Fruit fly (Drosophila melanogaster) whole organism, embryonic: Measurements from ENCODE around the gene CG8870.

Source experiments
- CG10462 ChIP-seq: fragments of 200-800 bp; sonication (Bioruptor generic); optimal IDR thresholded peaks from 2 replicates; lab custom pipeline; 2016; ENCODE audit warnings: missing biosample characterization, missing genetic modification characterization
- CG1603 ChIP-seq: fragments of 200-800 bp; sonication (Bioruptor generic); optimal IDR thresholded peaks from 2 replicates; lab custom pipeline; 2019; ENCODE audit warnings: missing biosample characterization, mild to moderate bottlenecking, missing genetic modification characterization, moderate library complexity
- CG34224 ChIP-seq: fragments of 200-800 bp; sonication (Bioruptor generic); IDR thresholded peaks from 3 replicates; pipeline ENCODE4 v1.3.6; 2022; ENCODE audit warnings: missing biosample characterization, missing genetic modification characterization; ENCODE audit not compliant: partially characterized antibody
- Elba2 ChIP-seq: fragments of 200-800 bp; sonication (Bioruptor generic); optimal IDR thresholded peaks from 3 replicates; lab custom pipeline; 2016; ENCODE audit warnings: missing biosample characterization, missing genetic modification characterization
- Hmx ChIP-seq: fragments of 200-800 bp; sonication (Bioruptor generic); optimal IDR thresholded peaks from 2 replicates; lab custom pipeline; 2016; ENCODE audit warnings: missing biosample characterization, missing genetic modification characterization
- h ChIP-seq: fragments of >200 bp; optimal IDR thresholded peaks from 2 replicates; lab custom pipeline; 2017
- insv ChIP-seq, 2 experiments: fragments of 200-800 bp; sonication (Bioruptor generic); optimal IDR thresholded peaks; 3 replicates each; lab custom pipeline; 2016 to 2018; ENCODE audit warnings: missing biosample characterization in 2 of 2, missing genetic modification characterization in 2 of 2
- pb ChIP-seq: fragments of 200-800 bp; sonication (Bioruptor generic); optimal IDR thresholded peaks from 3 replicates; lab custom pipeline; 2016; ENCODE audit warnings: missing biosample characterization, missing genetic modification characterization
- zfh2 ChIP-seq: fragments of 200-800 bp; sonication (Bioruptor generic); optimal IDR thresholded peaks from 2 replicates; lab custom pipeline; 2016; ENCODE audit warnings: missing biosample characterization, missing genetic modification characterization

- TF ChIP-seq pb (GFP tag; lab: Kevin White, UChicago) (peak; percentile 74), CG1603 (peak; percentile 80), Elba2 (GFP tag; lab: Kevin White, UChicago) (no peak), CG34224 (GFP tag; lab: Robert Waterston, UW) (no peak; the same call in 2 of the 3 replicates), h (lab: Kevin White, UChicago) (no peak), Hmx (GFP tag; lab: Kevin White, UChicago) (peak; percentile 32), CG10462 (GFP tag; lab: Kevin White, UChicago) (peak; percentile 86), insv (GFP tag; optimal IDR thresholded peaks at IDR 0.05; lab: Kevin White, UChicago) (peak; percentile 6 to 47), zfh2 (peak; percentile 86)
These were observed 21.5 kb downstream of the CG8870 start for dm6 chr3R:13400902-13401721.
